Fruit fly (Drosophila melanogaster) whole organism, embryonic: ENCODE data around the gene RpL13.

ENCODE experiments used
- Atf3 ChIP-seq: fragments of 200-800 bp; sonication (Bioruptor generic); optimal IDR thresholded peaks from 3 replicates; lab custom pipeline; 2016; ENCODE audit warnings: missing biosample characterization, missing genetic modification characterization
- CG10274 ChIP-seq: fragments of 200-800 bp; sonication (Bioruptor generic); optimal IDR thresholded peaks from 3 replicates; lab custom pipeline; 2017; ENCODE audit warnings: missing biosample characterization, mild to moderate bottlenecking, missing genetic modification characterization
- CG10654 ChIP-seq: fragments of 200-800 bp; sonication (Bioruptor generic); optimal IDR thresholded peaks from 2 replicates; lab custom pipeline; 2016; ENCODE audit warnings: missing biosample characterization, missing genetic modification characterization
- CG11093 ChIP-seq: fragments of 200-800 bp; sonication (Bioruptor generic); IDR thresholded peaks from 3 replicates; pipeline ENCODE4 v1.3.6; 2022; ENCODE audit warnings: missing biosample characterization, missing genetic modification characterization
- CG13894 ChIP-seq: fragments of 200-800 bp; sonication (Bioruptor generic); optimal IDR thresholded peaks from 3 replicates; lab custom pipeline; 2018; ENCODE audit warnings: missing biosample characterization, mild to moderate bottlenecking, missing genetic modification characterization, moderate library complexity
- CG15011 ChIP-seq: fragments of 200-800 bp; sonication (Bioruptor generic); optimal IDR thresholded peaks from 3 replicates; lab custom pipeline; 2018; ENCODE audit warnings: missing biosample characterization, mild to moderate bottlenecking, missing genetic modification characterization
- CG1647 ChIP-seq: fragments of 200-800 bp; sonication (Bioruptor generic); optimal IDR thresholded peaks from 3 replicates; lab custom pipeline; 2016; ENCODE audit warnings: missing biosample characterization, missing genetic modification characterization
- CG18476 ChIP-seq: fragments of 200-800 bp; sonication (Bioruptor generic); optimal IDR thresholded peaks from 2 replicates; lab custom pipeline; 2016; ENCODE audit warnings: missing biosample characterization, mild to moderate bottlenecking, missing genetic modification characterization
- CG2129 ChIP-seq: fragments of 200-800 bp; sonication (Bioruptor generic); IDR thresholded peaks from 2 replicates; pipeline ENCODE4 v1.3.6; 2022; ENCODE audit warnings: missing biosample characterization, missing genetic modification characterization; ENCODE audit not compliant: partially characterized antibody
- CG31365 ChIP-seq: fragments of 200-800 bp; sonication (Bioruptor generic); optimal IDR thresholded peaks from 2 replicates; lab custom pipeline; 2018; ENCODE audit warnings: missing biosample characterization, mild to moderate bottlenecking, missing genetic modification characterization
- CG6654 ChIP-seq: fragments of 200-800 bp; sonication (Bioruptor generic); optimal IDR thresholded peaks from 2 replicates; lab custom pipeline; 2017; ENCODE audit warnings: missing biosample characterization, mild to moderate bottlenecking, missing genetic modification characterization
- CG7839 ChIP-seq: fragments of 200-800 bp; sonication (Bioruptor generic); optimal IDR thresholded peaks from 3 replicates; lab custom pipeline; 2018; ENCODE audit warnings: missing biosample characterization, mild to moderate bottlenecking, missing genetic modification characterization, moderate library complexity
- CG8478 ChIP-seq: fragments of >200 bp; optimal IDR thresholded peaks from 2 replicates; lab custom pipeline; 2018
- CG8944 ChIP-seq: fragments of 200-800 bp; sonication (Bioruptor generic); optimal IDR thresholded peaks from 3 replicates; lab custom pipeline; 2016; ENCODE audit warnings: missing biosample characterization, missing genetic modification characterization
- CrebB ChIP-seq: fragments of 200-800 bp; sonication (Bioruptor generic); optimal IDR thresholded peaks from 3 replicates; lab custom pipeline; 2018; ENCODE audit warnings: missing biosample characterization, mild to moderate bottlenecking, missing genetic modification characterization
- Dad ChIP-seq: fragments of 200-800 bp; sonication (Bioruptor generic); optimal IDR thresholded peaks from 3 replicates; lab custom pipeline; 2016; ENCODE audit warnings: missing biosample characterization, missing genetic modification characterization
- Dref ChIP-seq: fragments of 200-800 bp; sonication (Bioruptor generic); IDR thresholded peaks from 2 replicates; pipeline ENCODE4 v1.3.6; 2022; ENCODE audit warnings: missing biosample characterization, missing genetic modification characterization
- Ets65A ChIP-seq: fragments of 200-800 bp; sonication (Bioruptor generic); peaks from one replicate; lab custom pipeline; 2016; ENCODE audit warnings: missing biosample characterization, missing genetic modification characterization
- Fer3 ChIP-seq: fragments of 200-800 bp; sonication (Bioruptor generic); optimal IDR thresholded peaks from 2 replicates; lab custom pipeline; 2018; ENCODE audit warnings: missing biosample characterization, mild to moderate bottlenecking, missing genetic modification characterization, moderate library complexity
- H2.0 ChIP-seq: fragments of 200-800 bp; sonication (Bioruptor generic); IDR thresholded peaks from 2 replicates; pipeline ENCODE4 v1.3.6; 2022; ENCODE audit warnings: missing biosample characterization, missing genetic modification characterization
- HLH3B ChIP-seq: fragments of 200-800 bp; sonication (Bioruptor generic); IDR thresholded peaks from 2 replicates; pipeline ENCODE4 v1.3.6; 2022; ENCODE audit warnings: missing biosample characterization, missing genetic modification characterization
- HmgZ ChIP-seq: fragments of 200-800 bp; sonication (Bioruptor generic); optimal IDR thresholded peaks from 2 replicates; lab custom pipeline; 2018; ENCODE audit warnings: missing biosample characterization, mild to moderate bottlenecking, missing genetic modification characterization
- Neu2 ChIP-seq: fragments of 200-800 bp; sonication (Bioruptor generic); optimal IDR thresholded peaks from 3 replicates; lab custom pipeline; 2016; ENCODE audit warnings: missing biosample characterization, missing genetic modification characterization, borderline replicate concordance
- Optix ChIP-seq: fragments of 200-800 bp; sonication (Bioruptor generic); IDR thresholded peaks from 3 replicates; pipeline ENCODE4 v1.3.6; 2022; ENCODE audit warnings: missing biosample characterization, missing genetic modification characterization
- Rfx ChIP-seq: fragments of 200-800 bp; sonication (Bioruptor generic); IDR thresholded peaks from 2 replicates; pipeline ENCODE4 v1.3.6; 2022; ENCODE audit warnings: missing biosample characterization, missing genetic modification characterization
- Scr ChIP-seq: fragments of 200-800 bp; sonication (Bioruptor generic); IDR thresholded peaks from 2 replicates; pipeline ENCODE4 v1.3.6; 2022; ENCODE audit warnings: missing biosample characterization, missing genetic modification characterization; ENCODE audit not compliant: partially characterized antibody
- Sin3A ChIP-seq: fragments of >200 bp; optimal IDR thresholded peaks from 2 replicates; lab custom pipeline; 2018
- Sox102F ChIP-seq: fragments of 200-800 bp; sonication (Bioruptor generic); optimal IDR thresholded peaks from 2 replicates; lab custom pipeline; 2018; ENCODE audit warnings: missing biosample characterization, mild to moderate bottlenecking, missing genetic modification characterization, moderate library complexity
- Sry-β ChIP-seq: fragments of 200-800 bp; sonication (Bioruptor generic); optimal IDR thresholded peaks from 2 replicates; lab custom pipeline; 2018; ENCODE audit warnings: missing biosample characterization, mild to moderate bottlenecking, missing genetic modification characterization, moderate library complexity
- Usf ChIP-seq: fragments of 200-800 bp; sonication (Bioruptor generic); optimal IDR thresholded peaks from 2 replicates; lab custom pipeline; 2017; ENCODE audit warnings: missing genotype, missing biosample characterization, missing genetic modification characterization
- YL-1 ChIP-seq: fragments of 200-800 bp; sonication (Bioruptor generic); optimal IDR thresholded peaks from 3 replicates; lab custom pipeline; 2017; ENCODE audit warnings: missing biosample characterization, mild to moderate bottlenecking, missing genetic modification characterization
- ab ChIP-seq: fragments of 200-800 bp; sonication (Bioruptor generic); optimal IDR thresholded peaks from 2 replicates; lab custom pipeline; 2016; ENCODE audit warnings: missing biosample characterization, missing genetic modification characterization
- aop ChIP-seq: fragments of 200-800 bp; sonication (Bioruptor generic); IDR thresholded peaks from 2 replicates; pipeline ENCODE4 v1.3.6; 2022; ENCODE audit warnings: missing biosample characterization, missing genetic modification characterization
- ara ChIP-seq: fragments of 200-800 bp; sonication (Bioruptor generic); IDR thresholded peaks from 2 replicates; pipeline ENCODE4 v1.3.6; 2022; ENCODE audit warnings: missing biosample characterization, missing genetic modification characterization
- bigmax ChIP-seq: fragments of 200-800 bp; sonication (Bioruptor generic); optimal IDR thresholded peaks from 2 replicates; lab custom pipeline; 2018; ENCODE audit warnings: missing biosample characterization, mild to moderate bottlenecking, missing genetic modification characterization
- btn ChIP-seq: fragments of 200-800 bp; sonication (Bioruptor generic); optimal IDR thresholded peaks from 2 replicates; lab custom pipeline; 2016; ENCODE audit warnings: missing biosample characterization, missing genetic modification characterization
- chm ChIP-seq: fragments of 200-800 bp; sonication (Bioruptor generic); IDR thresholded peaks from 2 replicates; pipeline ENCODE4 v1.3.6; 2022; ENCODE audit warnings: missing biosample characterization, missing genetic modification characterization
- da ChIP-seq: fragments of 200-800 bp; sonication (Bioruptor generic); optimal IDR thresholded peaks from 2 replicates; lab custom pipeline; 2016; ENCODE audit warnings: missing biosample characterization, missing genetic modification characterization
- dimm ChIP-seq: fragments of 200-800 bp; sonication (Bioruptor generic); IDR thresholded peaks from 2 replicates; pipeline ENCODE4 v1.3.6; 2022; ENCODE audit warnings: missing biosample characterization, missing genetic modification characterization
- en ChIP-seq: fragments of 200-800 bp; sonication (Bioruptor generic); optimal IDR thresholded peaks from 2 replicates; lab custom pipeline; 2016; ENCODE audit warnings: missing biosample characterization, missing genetic modification characterization
- fru ChIP-seq: fragments of >200 bp; optimal IDR thresholded peaks from 2 replicates; lab custom pipeline; 2017
- gce ChIP-seq: fragments of 200-800 bp; sonication (Bioruptor generic); IDR thresholded peaks from 3 replicates; pipeline ENCODE4 v1.3.6; 2022; ENCODE audit warnings: missing biosample characterization, missing genetic modification characterization
- hbn ChIP-seq: fragments of 200-800 bp; sonication (Bioruptor generic); IDR thresholded peaks from 2 replicates; pipeline ENCODE4 v1.3.6; 2022; ENCODE audit warnings: missing biosample characterization, missing genetic modification characterization; ENCODE audit not compliant: partially characterized antibody
- inv ChIP-seq: fragments of 200-800 bp; sonication (Bioruptor generic); IDR thresholded peaks from 2 replicates; pipeline ENCODE4 v1.3.6; 2022; ENCODE audit warnings: missing biosample characterization, missing genetic modification characterization; ENCODE audit not compliant: partially characterized antibody
- lilli ChIP-seq: fragments of 200-800 bp; sonication (Bioruptor generic); optimal IDR thresholded peaks from 3 replicates; lab custom pipeline; 2016; ENCODE audit warnings: missing biosample characterization, missing genetic modification characterization
- nau ChIP-seq: fragments of 200-800 bp; sonication (Bioruptor generic); optimal IDR thresholded peaks from 3 replicates; lab custom pipeline; 2017; ENCODE audit warnings: missing biosample characterization, mild to moderate bottlenecking, missing genetic modification characterization, missing genetic modification reagents
- org-1 ChIP-seq: fragments of 200-800 bp; sonication (Bioruptor generic); optimal IDR thresholded peaks from 2 replicates; lab custom pipeline; 2017; ENCODE audit warnings: missing biosample characterization, missing genetic modification characterization
- sc ChIP-seq, 3 experiments: fragments of >200 bp in 2 of 3; fragments of 200-800 bp in 1 of 3; sonication (Bioruptor generic) in 1 of 3; optimal IDR thresholded peaks; 2 replicates in 2 of 3; 3 replicates in 1 of 3; lab custom pipeline; 2017; ENCODE audit warnings: mild to moderate bottlenecking in 1 of 3, missing biosample characterization in 1 of 3, missing genetic modification characterization in 1 of 3, missing genetic modification reagents in 1 of 3
- slp2 ChIP-seq: fragments of 200-800 bp; sonication (Bioruptor generic); optimal IDR thresholded peaks from 2 replicates; lab custom pipeline; 2016; ENCODE audit warnings: missing biosample characterization, missing genetic modification characterization
- toy ChIP-seq: fragments of 200-800 bp; sonication (Bioruptor generic); IDR thresholded peaks from 2 replicates; pipeline ENCODE4 v1.3.6; 2022; ENCODE audit warnings: missing biosample characterization, missing genetic modification characterization
- ttk ChIP-seq: fragments of 200-800 bp; sonication (Bioruptor generic); IDR thresholded peaks from 2 replicates; pipeline ENCODE4 v2.1.2; 2022; ENCODE audit warnings: missing biosample characterization, missing genetic modification characterization
- twi ChIP-seq: fragments of 200-800 bp; optimal IDR thresholded peaks from 2 replicates; lab custom pipeline; 2019; ENCODE audit warnings: missing biosample characterization, mild to moderate bottlenecking, missing genetic modification characterization, moderate library complexity
- zfh2 ChIP-seq: fragments of 200-800 bp; sonication (Bioruptor generic); optimal IDR thresholded peaks from 2 replicates; lab custom pipeline; 2016; ENCODE audit warnings: missing biosample characterization, missing genetic modification characterization

The RpL13 gene

DNA sequence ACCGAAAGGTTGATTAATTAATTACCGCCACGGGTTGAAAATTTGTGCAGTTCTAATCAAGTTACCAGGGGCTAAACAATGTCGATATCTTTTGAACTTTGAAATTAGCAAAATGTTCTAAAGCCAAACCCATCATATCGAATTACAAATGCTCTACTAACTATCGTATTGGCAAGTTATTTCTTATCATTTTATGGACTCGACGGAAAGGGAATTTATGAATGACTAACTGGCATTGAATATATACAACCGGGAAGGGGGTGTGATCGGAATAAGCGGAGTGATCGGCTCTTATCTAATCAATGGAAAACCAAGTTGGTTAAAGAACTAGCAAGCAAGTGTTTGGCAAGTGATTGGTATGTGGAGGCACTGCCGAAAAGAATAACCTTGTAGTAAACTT, 23.6 kb upstream of the RpL13 start (continued):
- TF ChIP-seq CG31365 (tag; lab: Kevin White, UChicago) (peak; percentile 29), H2.0 (GFP tag; lab: Robert Waterston, UW) (no peak), HLH3B (GFP tag; lab: Robert Waterston, UW) (no peak), CG7839 (tag; lab: Kevin White, UChicago) (peak; percentile 14), CG6654 (no peak), inv (GFP tag; lab: Robert Waterston, UW) (no peak), HmgZ (tag; lab: Kevin White, UChicago) (peak; percentile 57), hbn (GFP tag; lab: Robert Waterston, UW) (no peak), CG10654 (GFP tag; lab: Kevin White, UChicago) (no peak), lilli (GFP tag; lab: Kevin White, UChicago) (peak; percentile 24), Neu2 (no peak), Ets65A (GFP tag; lab: Kevin White, UChicago) (no peak), CG15011 (no peak), btn (no peak), Scr (GFP tag; lab: Robert Waterston, UW) (no peak), nau (no peak), Dref (no peak), CG10274 (GFP tag; lab: Kevin White, UChicago) (no peak), twi (tag; lab: Kevin White, UChicago) (no peak), Sin3A (lab: Kevin White, UChicago) (no peak), Dad (GFP tag; lab: Kevin White, UChicago) (no peak), ara (GFP tag; lab: Robert Waterston, UW) (no peak), fru (lab: Kevin White, UChicago) (no peak), gce (GFP tag; lab: Robert Waterston, UW) (no peak), CG8478 (lab: Kevin White, UChicago) (no peak), ttk (GFP tag; lab: Robert Waterston, UW) (no peak), Usf (GFP tag; lab: Kevin White, UChicago) (no peak), dimm (no peak), ab (GFP tag; lab: Kevin White, UChicago) (no peak), Rfx (GFP tag; lab: Robert Waterston, UW) (peak; percentile 69), Sry-β (GFP tag; lab: Kevin White, UChicago) (no peak), slp2 (GFP tag; lab: Kevin White, UChicago) (no peak), Atf3 (GFP tag; lab: Kevin White, UChicago) (no peak), en (GFP tag; lab: Kevin White, UChicago) (no peak), Optix (no peak), CG2129 (GFP tag; lab: Robert Waterston, UW) (no peak), Fer3 (tag; lab: Kevin White, UChicago) (peak; percentile 48), toy (GFP tag; lab: Robert Waterston, UW) (no peak), sc (optimal IDR thresholded peaks at IDR 0.05; lab: Kevin White, UChicago) (no peak), sc (GFP tag; optimal IDR thresholded peaks at IDR 0.05; lab: Kevin White, UChicago) (no peak), CG11093 (GFP tag; lab: Robert Waterston, UW) (0 out of 3 replicates have a peak, but pooled peaks have one; percentile 14), bigmax (GFP tag; lab: Kevin White, UChicago) (no peak), CG1647 (GFP tag; lab: Kevin White, UChicago) (no peak), YL-1 (GFP tag; lab: Kevin White, UChicago) (no peak), org-1 (no peak), da (no peak), CG13894 (tag; lab: Kevin White, UChicago) (peak; percentile 9), CG18476 (GFP tag; lab: Kevin White, UChicago) (no peak), CrebB (no peak), zfh2 (GFP tag; lab: Kevin White, UChicago) (no peak), chm (GFP tag; lab: Robert Waterston, UW) (no peak), CG8944 (GFP tag; lab: Kevin White, UChicago) (no peak), aop (GFP tag; lab: Robert Waterston, UW) (no peak), Sox102F (GFP tag; lab: Kevin White, UChicago) (no peak)
